Comparison of ENCODE assay signal across 3 fruit fly cellular contexts in the genomic region with DNA sequence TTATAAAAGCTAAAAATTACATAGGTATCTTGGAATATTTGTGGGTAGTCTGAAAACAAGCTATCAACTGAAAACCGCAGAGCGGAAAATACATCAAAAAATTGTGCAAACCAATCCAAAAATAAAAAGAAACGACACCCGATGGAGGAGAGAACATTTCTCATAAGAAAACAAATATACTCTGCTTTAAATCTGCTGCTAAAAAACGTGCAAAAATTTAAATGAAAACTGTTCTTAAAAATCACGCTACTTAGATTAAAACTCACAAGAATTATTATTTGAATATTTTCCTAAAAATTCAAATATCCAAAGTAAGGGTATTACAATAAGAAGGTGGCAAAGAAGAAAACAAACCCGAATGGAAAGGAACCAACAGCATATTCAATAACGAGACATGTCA.
TF ChIP-seq lines count a peak whose summit lies in the region.

No protein-coding gene starts in this region.

- no peak for TF ChIP-seq CTCF in whole organism, embryonic (GFP tag; optimal IDR thresholded peaks at IDR 0.05; lab: Kevin White, UChicago)

TF ChIP-seq in whole organism, embryonic, 481 proteins besides CTCF, POLR2A, EP300 and RAD21 (continues in another document):
- TF ChIP-seq emc (GFP tag; optimal IDR thresholded peaks at IDR 0.05; lab: Kevin White, UChicago) (no peak), tgo (GFP tag; IDR thresholded peaks at IDR 0.05; lab: Robert Waterston, UW) (peak; percentile 44; the same call in 2 of the 3 replicates), Ets65A (GFP tag; lab: Kevin White, UChicago) (peak; percentile 61), nmo (GFP tag; optimal IDR thresholded peaks at IDR 0.05; lab: Kevin White, UChicago) (peak; percentile 43), usp (GFP tag; optimal IDR thresholded peaks at IDR 0.05; lab: Kevin White, UChicago) (no peak), HLH3B (GFP tag; IDR thresholded peaks at IDR 0.05; lab: Robert Waterston, UW) (peak; percentile 37; the same call in 1 of the 2 replicates), fd3F (GFP tag; optimal IDR thresholded peaks at IDR 0.05; lab: Kevin White, UChicago) (no peak), GATAe (GFP tag; conservative IDR thresholded peaks at IDR 0.05; lab: Robert Waterston, UW) (no peak), mld (GFP tag; IDR thresholded peaks at IDR 0.05; lab: Robert Waterston, UW; ENCODE audit: partially characterized antibody) (no peak), sc (optimal IDR thresholded peaks at IDR 0.05; lab: Kevin White, UChicago) (no peak), sc (GFP tag; optimal IDR thresholded peaks at IDR 0.05; lab: Kevin White, UChicago) (peak; percentile 24), CG17359 (tag; optimal IDR thresholded peaks at IDR 0.05; lab: Kevin White, UChicago) (peak; percentile 33), ATbp (GFP tag; optimal IDR thresholded peaks at IDR 0.05; lab: Kevin White, UChicago) (peak; percentile 25), CG14441 (GFP tag; IDR thresholded peaks at IDR 0.05; lab: Robert Waterston, UW) (peak; percentile 34; the same call in 1 of the 2 replicates), sens (GFP tag; lab: Kevin White, UChicago) (peak; percentile 74), gt (GFP tag; IDR thresholded peaks at IDR 0.05; lab: Robert Waterston, UW) (no peak), CG10979 (tag; optimal IDR thresholded peaks at IDR 0.05; lab: Kevin White, UChicago) (peak; percentile 39), CG2712 (tag; optimal IDR thresholded peaks at IDR 0.05; lab: Kevin White, UChicago) (peak; percentile 48), Chrac-16 (GFP tag; optimal IDR thresholded peaks at IDR 0.05; lab: Kevin White, UChicago) (no peak), CG2202 (tag; optimal IDR thresholded peaks at IDR 0.05; lab: Kevin White, UChicago) (no peak), ttk (GFP tag; IDR thresholded peaks at IDR 0.05; lab: Robert Waterston, UW) (peak; percentile 43; the same call in 1 of the 2 replicates), CG6791 (GFP tag; IDR thresholded peaks at IDR 0.05; lab: Robert Waterston, UW; ENCODE audit: partially characterized antibody) (no peak), CG15514 (GFP tag; optimal IDR thresholded peaks at IDR 0.05; lab: Kevin White, UChicago) (no peak), CG2678 (tag; optimal IDR thresholded peaks at IDR 0.05; lab: Kevin White, UChicago) (peak; percentile 49), lola (GFP tag; optimal IDR thresholded peaks at IDR 0.05; lab: Kevin White, UChicago) (peak in 1 of 3 experiments; percentile 30), sug (tag; optimal IDR thresholded peaks at IDR 0.05; lab: Kevin White, UChicago) (no peak), CG7963 (GFP tag; IDR thresholded peaks at IDR 0.05; lab: Robert Waterston, UW; ENCODE audit: partially characterized antibody) (no peak), ab (GFP tag; optimal IDR thresholded peaks at IDR 0.05; lab: Kevin White, UChicago) (no peak)

TF ChIP-seq in whole organism, prepupa, 60 proteins besides CTCF, POLR2A, EP300 and RAD21:
- TF ChIP-seq Sox102F (GFP tag; optimal IDR thresholded peaks at IDR 0.05; lab: Kevin White, UChicago) = no peak
- peak; percentile 1 for TF ChIP-seq Met (GFP tag; optimal IDR thresholded peaks at IDR 0.05; lab: Kevin White, UChicago)
- peak; percentile 51 for TF ChIP-seq CG15336 (GFP tag; IDR thresholded peaks at IDR 0.05; lab: Robert Waterston, UW)
- TF ChIP-seq Eip78C (GFP tag; lab: Kevin White, UChicago) = peak; percentile 61

TF ChIP-seq in whole organism, pupa, 21 proteins besides CTCF, POLR2A, EP300 and RAD21:
- no peak for TF ChIP-seq Pif1A (GFP tag; optimal IDR thresholded peaks at IDR 0.05; lab: Kevin White, UChicago)
- TF ChIP-seq CG8159 (tag; optimal IDR thresholded peaks at IDR 0.05; lab: Kevin White, UChicago) = peak; percentile 31
- TF ChIP-seq CG17806 (tag; optimal IDR thresholded peaks at IDR 0.05; lab: Kevin White, UChicago) = peak; percentile 9
- peak; percentile 2 for TF ChIP-seq CG14655 (GFP tag; optimal IDR thresholded peaks at IDR 0.05; lab: Kevin White, UChicago)
